Worm (Caenorhabditis elegans): Measurements from ENCODE around the gene nhr-37.

Gene nhr-37

ce11 chrV:6614968-6615367, 7.0 kb upstream of the nhr-37 start:
- no peak for TF ChIP-seq tbx-37 (GFP tag; conservative IDR thresholded peaks at IDR 0.05)
- TF ChIP-seq tra-4 (tag; optimal IDR thresholded peaks at IDR 0.05): no peak
- no peak for TF ChIP-seq ceh-13 (GFP tag; optimal IDR thresholded peaks at IDR 0.05)
- no peak for TF ChIP-seq hmg-4 (GFP tag; optimal IDR thresholded peaks at IDR 0.05)

DNA sequence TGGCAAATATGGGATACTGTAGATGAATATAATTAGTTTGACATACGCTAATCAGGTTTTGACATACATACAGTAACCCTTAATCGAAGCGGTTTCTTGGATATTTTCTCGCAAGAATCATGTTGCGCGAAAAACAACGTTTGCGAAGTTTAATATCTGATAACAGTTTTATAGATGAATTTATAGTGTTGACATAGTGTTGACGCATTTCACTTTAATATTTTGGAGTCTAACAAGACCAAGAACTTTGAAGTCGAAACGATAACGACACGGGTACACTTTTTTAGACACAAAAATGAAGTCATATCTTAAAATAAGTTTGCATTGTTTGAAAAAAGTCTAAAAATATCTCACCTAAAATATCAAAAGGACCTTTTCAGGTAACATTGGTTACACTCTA, 5.7 kb upstream of the nhr-37 start:
- TF ChIP-seq ama-1 (optimal IDR thresholded peaks at IDR 0.05) (no peak), F13C5.2 (tag; optimal IDR thresholded peaks at IDR 0.05) (no peak), tra-4 (tag; optimal IDR thresholded peaks at IDR 0.05) (no peak), scrt-1 (GFP tag; IDR thresholded peaks at IDR 0.05) (no peak), hmbx-1 (tag; optimal IDR thresholded peaks at IDR 0.05) (no peak), flt-1 (GFP tag; IDR thresholded peaks at IDR 0.05) (no peak), sea-1 (GFP tag; conservative IDR thresholded peaks at IDR 0.05) (no peak), hmg-4 (GFP tag; optimal IDR thresholded peaks at IDR 0.05) (no peak), B0310.2 (tag; optimal IDR thresholded peaks at IDR 0.05) (no peak), hnd-1 (tag; optimal IDR thresholded peaks at IDR 0.05) (no peak), ets-7 (tag; optimal IDR thresholded peaks at IDR 0.05) (no peak), ceh-13 (GFP tag; optimal IDR thresholded peaks at IDR 0.05) (no peak), tbx-37 (GFP tag; conservative IDR thresholded peaks at IDR 0.05) (no peak), aly-1 (tag; optimal IDR thresholded peaks at IDR 0.05) (no peak), pes-1 (GFP tag; IDR thresholded peaks at IDR 0.05) (no peak), tbx-11 (GFP tag; IDR thresholded peaks at IDR 0.05) (no peak), ceh-36 (tag; optimal IDR thresholded peaks at IDR 0.05) (no peak)

DNA sequence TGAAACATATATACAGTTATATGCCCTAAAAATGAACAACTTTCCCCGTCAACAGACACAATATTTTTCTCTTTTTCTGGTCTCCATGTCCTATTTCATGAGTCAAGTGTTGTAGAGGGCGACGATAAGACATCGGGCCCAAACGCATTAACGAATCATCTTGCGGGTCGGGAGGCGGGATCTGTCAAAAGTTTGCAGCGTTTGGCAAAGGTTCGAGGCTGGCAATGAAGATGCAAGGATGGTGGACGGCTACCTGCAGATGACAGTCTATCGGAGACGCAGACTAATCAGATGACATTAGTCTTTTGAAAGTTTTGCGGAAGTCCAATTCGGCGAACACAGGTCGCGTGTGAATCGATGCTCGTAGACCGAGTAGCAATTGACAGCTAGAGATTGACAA, 1.2 kb upstream of the nhr-37 start:
- TF ChIP-seq tbx-37 (GFP tag; conservative IDR thresholded peaks at IDR 0.05): no peak
- TF ChIP-seq ets-7 (tag; optimal IDR thresholded peaks at IDR 0.05): no peak
- TF ChIP-seq aly-1 (tag; optimal IDR thresholded peaks at IDR 0.05): no peak
- no peak for TF ChIP-seq ama-1 (optimal IDR thresholded peaks at IDR 0.05)
- no peak for TF ChIP-seq hmbx-1 (tag; optimal IDR thresholded peaks at IDR 0.05)
- no peak for TF ChIP-seq F13C5.2 (tag; optimal IDR thresholded peaks at IDR 0.05)
- no peak for TF ChIP-seq B0310.2 (tag; optimal IDR thresholded peaks at IDR 0.05)
- TF ChIP-seq hmg-4 (GFP tag; optimal IDR thresholded peaks at IDR 0.05): no peak
- TF ChIP-seq pes-1 (GFP tag; IDR thresholded peaks at IDR 0.05): no peak
- no peak for TF ChIP-seq hnd-1 (tag; optimal IDR thresholded peaks at IDR 0.05)
- no peak for TF ChIP-seq tra-4 (tag; optimal IDR thresholded peaks at IDR 0.05)
- no peak for TF ChIP-seq sea-1 (GFP tag; conservative IDR thresholded peaks at IDR 0.05)
- TF ChIP-seq ceh-36 (tag; optimal IDR thresholded peaks at IDR 0.05): no peak
- no peak for TF ChIP-seq scrt-1 (GFP tag; IDR thresholded peaks at IDR 0.05)
- no peak for TF ChIP-seq ceh-13 (GFP tag; optimal IDR thresholded peaks at IDR 0.05)
- no peak for TF ChIP-seq flt-1 (GFP tag; IDR thresholded peaks at IDR 0.05)
- no peak for TF ChIP-seq tbx-11 (GFP tag; IDR thresholded peaks at IDR 0.05)

- TF ChIP-seq pes-1 (GFP tag; IDR thresholded peaks at IDR 0.05): no peak
Measured at ce11 chrV:6626244-6626643, 4.2 kb downstream of the nhr-37 start, which contains the start of gene ppt-1. ppt-1 (minus strand) TSS chrV:6626344.

ce11 chrV:6630769-6631168, 8.8 kb downstream of the nhr-37 start:
- TF ChIP-seq ets-7 (tag; optimal IDR thresholded peaks at IDR 0.05) (no peak), pes-1 (GFP tag; IDR thresholded peaks at IDR 0.05) (no peak), hnd-1 (tag; optimal IDR thresholded peaks at IDR 0.05) (no peak), ceh-13 (GFP tag; optimal IDR thresholded peaks at IDR 0.05) (no peak), B0310.2 (tag; optimal IDR thresholded peaks at IDR 0.05) (no peak), F13C5.2 (tag; optimal IDR thresholded peaks at IDR 0.05) (no peak), flt-1 (GFP tag; IDR thresholded peaks at IDR 0.05) (no peak), ama-1 (optimal IDR thresholded peaks at IDR 0.05) (no peak), scrt-1 (GFP tag; IDR thresholded peaks at IDR 0.05) (no peak), tbx-11 (GFP tag; IDR thresholded peaks at IDR 0.05) (no peak), aly-1 (tag; optimal IDR thresholded peaks at IDR 0.05) (no peak), sea-1 (GFP tag; conservative IDR thresholded peaks at IDR 0.05) (no peak), tbx-37 (GFP tag; conservative IDR thresholded peaks at IDR 0.05) (no peak), ceh-36 (tag; optimal IDR thresholded peaks at IDR 0.05) (no peak), tra-4 (tag; optimal IDR thresholded peaks at IDR 0.05) (no peak)

ce11 chrV:6631866-6632265, 9.9 kb downstream of the nhr-37 start:
- TF ChIP-seq ceh-36 (tag; optimal IDR thresholded peaks at IDR 0.05): no peak
- TF ChIP-seq tra-4 (tag; optimal IDR thresholded peaks at IDR 0.05): no peak
- no peak for TF ChIP-seq hmbx-1 (tag; optimal IDR thresholded peaks at IDR 0.05)
- TF ChIP-seq F13C5.2 (tag; optimal IDR thresholded peaks at IDR 0.05): no peak
- no peak for TF ChIP-seq scrt-1 (GFP tag; IDR thresholded peaks at IDR 0.05)
- no peak for TF ChIP-seq ets-7 (tag; optimal IDR thresholded peaks at IDR 0.05)
- TF ChIP-seq B0310.2 (tag; optimal IDR thresholded peaks at IDR 0.05): no peak
- no peak for TF ChIP-seq ceh-13 (GFP tag; optimal IDR thresholded peaks at IDR 0.05)
- TF ChIP-seq tbx-37 (GFP tag; conservative IDR thresholded peaks at IDR 0.05): no peak
- TF ChIP-seq hmg-4 (GFP tag; optimal IDR thresholded peaks at IDR 0.05): no peak
- no peak for TF ChIP-seq tbx-11 (GFP tag; IDR thresholded peaks at IDR 0.05)
- TF ChIP-seq sea-1 (GFP tag; conservative IDR thresholded peaks at IDR 0.05): no peak
- no peak for TF ChIP-seq flt-1 (GFP tag; IDR thresholded peaks at IDR 0.05)
- TF ChIP-seq ama-1 (optimal IDR thresholded peaks at IDR 0.05): no peak
- TF ChIP-seq hnd-1 (tag; optimal IDR thresholded peaks at IDR 0.05): no peak
- no peak for TF ChIP-seq aly-1 (tag; optimal IDR thresholded peaks at IDR 0.05)
- no peak for TF ChIP-seq pes-1 (GFP tag; IDR thresholded peaks at IDR 0.05)

- TF ChIP-seq tbx-11 (GFP tag; IDR thresholded peaks at IDR 0.05): no peak
- no peak for TF ChIP-seq flt-1 (GFP tag; IDR thresholded peaks at IDR 0.05)
Measured at ce11 chrV:6632925-6633324, 10.9 kb downstream of the nhr-37 start, which contains the start of gene scd-2. scd-2 (plus strand) TSS chrV:6633225.

DNA sequence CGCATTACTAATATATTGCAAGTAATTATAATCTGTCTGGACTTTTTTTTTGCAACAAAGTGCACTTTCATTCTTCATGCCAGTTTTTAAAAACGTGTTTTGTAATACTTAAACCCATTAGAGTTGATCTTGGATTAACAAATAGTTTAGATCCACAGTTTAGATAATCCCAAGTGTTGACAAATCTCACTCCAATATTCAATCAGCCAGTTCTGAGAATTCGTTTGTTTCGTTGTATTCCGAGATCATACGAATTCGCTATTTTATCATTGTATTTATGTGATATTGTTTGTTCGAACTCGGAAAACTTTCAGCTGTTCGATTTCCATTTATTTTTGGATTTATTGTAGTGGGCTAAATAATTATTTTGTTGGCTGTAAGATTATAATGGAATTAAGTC, 23.8 kb downstream of the nhr-37 start:
- TF ChIP-seq pes-1 (GFP tag; IDR thresholded peaks at IDR 0.05) (no peak), ama-1 (optimal IDR thresholded peaks at IDR 0.05) (no peak), hmg-4 (GFP tag; optimal IDR thresholded peaks at IDR 0.05) (no peak)

Measured in whole organism, early embryonic.